Worm (Caenorhabditis elegans) whole organism, midembryonic: ENCODE results near the gene ceh-27.

Experiments
- klf-2 ChIP-seq: fragments of 200-800 bp; sonication (Bioruptor generic); conservative IDR thresholded peaks from 2 replicates; pipeline ENCODE4 v1.3.6; 2022; ENCODE audit warnings: missing genetic modification reagents, missing genetic modification characterization, missing compliant biosample characterization
- ref-1 ChIP-seq: fragments of 200-800 bp; sonication (Bioruptor generic); conservative IDR thresholded peaks from 2 replicates; pipeline ENCODE4 v1.3.6; 2022; ENCODE audit warnings: missing genetic modification reagents, missing genetic modification characterization, missing compliant biosample characterization
- tab-1 ChIP-seq: fragments of 200-800 bp; sonication (Bioruptor generic); IDR thresholded peaks from 2 replicates; pipeline ENCODE4 v1.3.6; 2022; ENCODE audit warnings: missing genetic modification characterization, missing compliant biosample characterization

DNA sequence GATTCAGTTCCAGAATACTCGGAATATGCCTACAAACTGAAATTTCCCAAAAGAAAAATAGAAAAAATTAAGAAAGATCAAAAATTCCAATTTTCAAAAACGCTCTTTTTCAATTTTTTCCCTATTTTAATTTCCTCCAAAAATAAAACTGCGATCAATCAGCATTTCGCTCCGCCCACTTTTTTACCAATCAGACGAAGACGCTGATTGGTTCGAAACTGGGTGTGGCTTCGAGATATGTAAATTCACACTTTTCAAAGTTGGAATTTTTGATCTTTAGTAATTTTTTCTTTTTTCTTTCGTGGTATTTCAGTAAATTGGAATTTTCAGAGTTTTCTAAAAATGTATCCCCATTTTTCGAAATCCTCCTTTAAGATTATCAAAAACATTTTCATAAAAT is 12.1 kb upstream of the ceh-27 start:
- TF ChIP-seq tab-1 (GFP tag; lab: Robert Waterston, UW) (no peak), ref-1 (GFP tag; lab: Robert Waterston, UW) (no peak), klf-2 (no peak)
